Worm (Caenorhabditis elegans) whole organism, L4 larva: ENCODE measurements around the gene T01H10.11.

Source experiments
- F10B5.3 ChIP-seq: sonication (generic microtip); optimal IDR thresholded peaks from 2 replicates; lab custom pipeline; 2016; ENCODE audit warnings: mild to moderate bottlenecking, missing genetic modification characterization, missing compliant biosample characterization
- F37D6.2 ChIP-seq: sonication (generic microtip); optimal IDR thresholded peaks from 2 replicates; lab custom pipeline; 2016; ENCODE audit warnings: mild to moderate bottlenecking, missing genetic modification characterization, missing compliant biosample characterization
- F49E8.2 ChIP-seq: sonication (generic microtip); optimal IDR thresholded peaks from 2 replicates; lab custom pipeline; 2016; ENCODE audit warnings: missing compliant biosample characterization, mild to moderate bottlenecking, missing genetic modification characterization, borderline replicate concordance
- Y105C5A.15 ChIP-seq: fragments of 200-800 bp; sonication (Bioruptor generic); IDR thresholded peaks from 2 replicates; pipeline ENCODE4 v1.3.6; 2022; ENCODE audit warnings: missing genetic modification characterization, missing compliant biosample characterization
- Y48G9A.11 ChIP-seq: fragments of 200-800 bp; sonication (Bioruptor generic); IDR thresholded peaks from 2 replicates; pipeline ENCODE4 v1.3.6; 2022; ENCODE audit warnings: missing genetic modification reagents, missing genetic modification characterization, missing compliant biosample characterization
- Y5F2A.4 ChIP-seq: fragments of 200-800 bp; sonication (Bioruptor generic); optimal IDR thresholded peaks from 2 replicates; lab custom pipeline; 2018; ENCODE audit warnings: mild to moderate bottlenecking, missing genetic modification characterization, missing compliant biosample characterization
- ZK546.5 ChIP-seq, 2 experiments: sonication (generic microtip); optimal IDR thresholded peaks; 2 replicates each; lab custom pipeline; 2017; ENCODE audit warnings: missing biosample characterization in 2 of 2, missing genetic modification characterization in 2 of 2
- attf-4 ChIP-seq: sonication (generic microtip); optimal IDR thresholded peaks from 3 replicates; lab custom pipeline; 2017; ENCODE audit warnings: missing biosample characterization, missing genetic modification characterization
- ceh-20 ChIP-seq: fragments of 200-800 bp; sonication (Bioruptor generic); IDR thresholded peaks from 2 replicates; pipeline ENCODE4 v1.3.6; 2022; ENCODE audit warnings: missing genetic modification reagents, missing genetic modification characterization, missing compliant biosample characterization
- ceh-28 ChIP-seq: fragments of 150-350 bp; optimal IDR thresholded peaks from 2 replicates; lab custom pipeline; 2014; ENCODE audit warnings: missing biosample characterization, missing genetic modification reagents, missing genetic modification characterization
- ces-1 ChIP-seq: fragments of 150-350 bp; sonication (generic microtip); optimal IDR thresholded peaks from 4 replicates; lab custom pipeline; 2014; ENCODE audit warnings: missing biosample characterization, missing genetic modification reagents, missing genetic modification characterization
- dmd-6 ChIP-seq: fragments of 200-800 bp; sonication (Bioruptor generic); IDR thresholded peaks from 2 replicates; pipeline ENCODE4 v1.3.6; 2022; ENCODE audit warnings: missing genetic modification reagents, missing genetic modification characterization, missing compliant biosample characterization
- dmd-9 ChIP-seq: fragments of 200-800 bp; sonication (Bioruptor generic); IDR thresholded peaks from 2 replicates; pipeline ENCODE4 v1.3.6; 2022; ENCODE audit warnings: missing genetic modification reagents, missing genetic modification characterization, missing compliant biosample characterization
- duxl-1 ChIP-seq: sonication (generic microtip); optimal IDR thresholded peaks from 2 replicates; lab custom pipeline; 2016; ENCODE audit warnings: mild to moderate bottlenecking, missing genetic modification characterization, moderate library complexity, missing compliant biosample characterization; ENCODE audit not compliant: poor library complexity
- dve-1 ChIP-seq: sonication (generic microtip); optimal IDR thresholded peaks from 2 replicates; lab custom pipeline; 2017; ENCODE audit warnings: antibody characterized with exemption, mild to moderate bottlenecking, missing genetic modification characterization, missing compliant biosample characterization; ENCODE audit not compliant: insufficient read depth
- egl-27 ChIP-seq: sonication (generic microtip); optimal IDR thresholded peaks from 3 replicates; lab custom pipeline; 2017; ENCODE audit warnings: missing biosample characterization, missing genetic modification reagents, missing genetic modification characterization
- fkh-10 ChIP-seq: fragments of 150-350 bp; optimal IDR thresholded peaks from 2 replicates; lab custom pipeline; 2014; ENCODE audit warnings: missing biosample characterization, missing genetic modification reagents, missing genetic modification characterization
- fos-1 ChIP-seq: fragments of 150-350 bp; optimal IDR thresholded peaks from 2 replicates; lab custom pipeline; 2014; ENCODE audit warnings: missing biosample characterization, missing genetic modification characterization
- hif-1 ChIP-seq, 2 experiments: sonication (generic microtip); optimal IDR thresholded peaks; 2 replicates each; lab custom pipeline; 2016 to 2017; ENCODE audit warnings: missing compliant biosample characterization in 2 of 2, missing genetic modification characterization in 2 of 2, missing genetic modification reagents in 2 of 2, missing genotype in 2 of 2, mild to moderate bottlenecking in 1 of 2
- hlh-11 ChIP-seq: fragments of 200-800 bp; sonication (Bioruptor generic); optimal IDR thresholded peaks from 2 replicates; lab custom pipeline; 2018; ENCODE audit warnings: mild to moderate bottlenecking, missing genetic modification characterization, missing compliant biosample characterization
- lim-7 ChIP-seq: fragments of 200-800 bp; sonication (Bioruptor generic); IDR thresholded peaks from 2 replicates; pipeline ENCODE4 v1.3.6; 2022; ENCODE audit warnings: missing genetic modification characterization, missing compliant biosample characterization
- lin-13 ChIP-seq: fragments of 150-350 bp; optimal IDR thresholded peaks from 2 replicates; lab custom pipeline; 2014; ENCODE audit warnings: missing biosample characterization, missing genetic modification reagents, missing genetic modification characterization
- lin-38 ChIP-seq: fragments of 200-800 bp; sonication (Bioruptor generic); IDR thresholded peaks from 2 replicates; pipeline ENCODE4 v1.3.6; 2022; ENCODE audit warnings: missing genetic modification reagents, missing genetic modification characterization, missing compliant biosample characterization
- mdl-1 ChIP-seq, 2 experiments: fragments of 150-350 bp in 1 of 2; sonication (generic microtip) in 1 of 2; optimal IDR thresholded peaks; 2 replicates each; lab custom pipeline; 2014 to 2017; ENCODE audit warnings: missing biosample characterization in 2 of 2, missing genetic modification characterization in 2 of 2
- mep-1 ChIP-seq: fragments of 150-350 bp; sonication (generic microtip); optimal IDR thresholded peaks from 3 replicates; lab custom pipeline; 2014; ENCODE audit warnings: missing biosample characterization, missing genetic modification characterization
- mes-2 ChIP-seq: sonication (generic microtip); optimal IDR thresholded peaks from 2 replicates; lab custom pipeline; 2016; ENCODE audit warnings: missing genotype, mild to moderate bottlenecking, missing genetic modification characterization, missing compliant biosample characterization; ENCODE audit not compliant: poor library complexity, severe bottlenecking
- mxl-2 ChIP-seq: fragments of 200-800 bp; sonication (Bioruptor generic); conservative IDR thresholded peaks from 2 replicates; pipeline ENCODE4 v1.3.6; 2022; ENCODE audit warnings: missing genetic modification reagents, missing genetic modification characterization, missing compliant biosample characterization
- nhr-102 ChIP-seq: sonication (generic microtip); optimal IDR thresholded peaks from 2 replicates; lab custom pipeline; 2016; ENCODE audit warnings: mild to moderate bottlenecking, missing genetic modification characterization, moderate library complexity, missing compliant biosample characterization
- nhr-28 ChIP-seq: fragments of 150-350 bp; optimal IDR thresholded peaks from 2 replicates; lab custom pipeline; 2014; ENCODE audit warnings: missing biosample characterization, missing genetic modification characterization
- nhr-41 ChIP-seq: fragments of 200-800 bp; sonication (Bioruptor generic); IDR thresholded peaks from 2 replicates; pipeline ENCODE4 v1.3.6; 2022; ENCODE audit warnings: missing genetic modification reagents, missing genetic modification characterization, missing compliant biosample characterization
- skn-1 ChIP-seq: fragments of 150-350 bp; optimal IDR thresholded peaks from 2 replicates; lab custom pipeline; 2014; ENCODE audit warnings: missing biosample characterization, missing genetic modification characterization
- spr-3 ChIP-seq: fragments of 200-800 bp; sonication (Bioruptor generic); optimal IDR thresholded peaks from 2 replicates; lab custom pipeline; 2018; ENCODE audit warnings: mild to moderate bottlenecking, missing genetic modification characterization, missing compliant biosample characterization
- unc-39 ChIP-seq: sonication (generic microtip); optimal IDR thresholded peaks from 2 replicates; lab custom pipeline; 2017; ENCODE audit warnings: missing biosample characterization, missing genetic modification characterization
- zfp-2 ChIP-seq: sonication (generic microtip); optimal IDR thresholded peaks from 2 replicates; lab custom pipeline; 2016; ENCODE audit warnings: mild to moderate bottlenecking, missing genetic modification characterization, missing compliant biosample characterization
- ztf-11 ChIP-seq: fragments of 150-350 bp; optimal IDR thresholded peaks from 2 replicates; lab custom pipeline; 2014; ENCODE audit warnings: missing biosample characterization, missing genetic modification characterization
- ztf-7 ChIP-seq: fragments of 150-350 bp; optimal IDR thresholded peaks from 2 replicates; lab custom pipeline; 2014; ENCODE audit warnings: missing biosample characterization, missing genetic modification characterization

T01H10.11 gene

DNA sequence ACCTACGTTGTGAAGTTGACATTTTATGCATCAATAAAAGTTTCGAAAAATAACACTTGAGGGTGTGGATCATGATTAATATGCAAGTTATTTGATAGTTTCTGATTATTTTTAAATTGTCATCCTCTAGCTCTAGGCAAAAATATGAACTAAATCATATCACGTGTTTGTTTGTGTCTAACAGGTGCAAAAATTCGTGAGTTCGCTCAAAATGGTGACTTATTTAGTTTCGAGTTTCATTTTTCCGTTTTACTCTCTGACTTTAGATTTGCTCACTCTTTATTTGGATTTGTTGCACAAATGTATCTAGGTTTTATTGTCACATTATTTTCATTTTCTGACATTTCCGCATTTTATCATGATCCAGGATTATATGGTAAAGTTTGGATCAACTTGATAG lies 4.9 kb upstream of the T01H10.11 start, which contains the start of gene lgc-16:
lgc-16 (plus strand) TSS at position 301 of the 400 bp plus-strand sequence.
- TF ChIP-seq F37D6.2 (tag; lab: Kevin White, UChicago) (no peak), F10B5.3 (tag; lab: Kevin White, UChicago) (no peak)

DNA sequence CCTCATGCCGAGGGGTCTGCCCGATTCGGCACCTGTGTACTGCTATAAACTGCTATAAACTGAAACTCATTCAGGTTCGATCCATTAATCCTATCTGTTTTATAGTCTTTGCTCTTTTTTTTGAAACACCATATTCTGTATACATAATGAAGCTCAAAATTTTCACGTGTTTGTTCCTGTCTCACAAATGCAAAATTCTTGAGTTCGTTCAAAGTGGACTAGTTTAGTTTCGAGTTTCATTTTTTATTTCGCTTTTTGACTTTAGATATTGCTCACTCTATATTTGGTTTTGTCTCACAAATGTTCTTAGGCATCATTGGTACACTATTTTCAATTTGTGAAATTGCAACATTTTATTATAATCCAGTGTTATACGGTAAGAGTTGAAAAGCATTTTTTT lies 2.0 kb upstream of the T01H10.11 start, which contains the start of gene lgc-17:
lgc-17 (plus strand) TSS at position 301 of the 400 bp plus-strand sequence.
- TF ChIP-seq Y48G9A.11 (GFP tag; lab: Robert Waterston, UW): no peak

DNA sequence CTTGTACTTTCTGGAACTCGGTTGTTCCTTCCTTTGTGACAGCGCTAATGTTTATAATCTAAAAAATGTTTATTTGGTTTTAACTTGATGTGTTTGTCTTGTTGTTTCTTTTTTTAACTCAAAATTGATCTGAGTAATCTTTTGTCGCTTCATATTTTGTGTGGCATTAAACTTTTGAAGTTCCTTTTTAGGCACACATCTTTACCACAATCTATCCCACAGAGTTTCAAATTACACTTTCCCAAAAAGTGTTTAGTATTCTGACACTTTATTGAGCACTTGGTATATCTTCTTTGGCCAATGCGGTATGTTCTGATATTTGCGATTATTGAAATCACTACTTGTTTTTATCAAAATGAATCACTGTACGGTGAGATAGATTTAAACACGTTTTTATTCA lies 2.1 kb downstream of the T01H10.11 start, which contains the start of gene lgc-18:
lgc-18 (plus strand) TSS at position 301 of the 400 bp plus-strand sequence.
- TF ChIP-seq lin-38 (GFP tag; lab: Robert Waterston, UW): no peak
- no peak for TF ChIP-seq ceh-28 (tag; lab: Kevin White, UChicago)
- TF ChIP-seq attf-4: no peak
- no peak for TF ChIP-seq nhr-28 (tag; lab: Kevin White, UChicago)

DNA sequence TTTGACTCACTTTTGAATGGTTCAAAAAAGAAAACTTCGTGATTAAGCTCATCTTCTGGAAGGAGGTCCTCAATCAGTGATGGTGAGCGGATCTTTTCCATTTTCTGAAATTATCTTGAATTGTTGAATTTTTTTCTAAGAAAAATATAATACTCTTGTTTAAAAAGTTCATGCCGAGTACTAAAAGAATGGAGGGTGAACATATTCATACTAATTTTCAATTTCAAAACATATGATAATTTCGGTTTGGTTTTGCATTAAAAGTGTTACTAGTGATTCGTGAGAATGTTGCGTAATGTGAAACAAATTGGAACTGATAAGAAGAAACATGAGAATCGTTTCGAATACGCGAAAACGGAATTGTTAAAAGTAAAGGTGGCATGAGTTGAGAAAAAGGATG lies 17.8 kb downstream of the T01H10.11 start, which contains the start of gene lyst-1:
lyst-1 (minus strand) TSS at position 101 of the 400 bp plus-strand sequence.
- TF ChIP-seq nhr-102 (no peak), hlh-11 (tag; lab: Kevin White, UChicago) (no peak), egl-27 (tag; lab: Kevin White, UChicago) (no peak), skn-1 (tag; lab: Kevin White, UChicago) (no peak), fos-1 (no peak), ces-1 (GFP tag; lab: Kevin White, UChicago) (no peak), mdl-1 (tag; optimal IDR thresholded peaks at IDR 0.05; lab: Kevin White, UChicago) (no peak), mxl-2 (GFP tag; lab: Robert Waterston, UW) (no peak), dmd-6 (GFP tag; lab: Robert Waterston, UW) (no peak), ztf-7 (tag; lab: Kevin White, UChicago) (no peak), ztf-11 (tag; lab: Kevin White, UChicago) (no peak), fkh-10 (GFP tag; lab: Kevin White, UChicago) (no peak), mep-1 (tag; lab: Kevin White, UChicago) (no peak), dve-1 (no peak), Y5F2A.4 (GFP tag; lab: Kevin White, UChicago) (no peak), ZK546.5 (tag; optimal IDR thresholded peaks at IDR 0.05; lab: Kevin White, UChicago) (no peak), duxl-1 (tag; lab: Kevin White, UChicago) (no peak), F49E8.2 (tag; lab: Kevin White, UChicago) (no peak)

DNA sequence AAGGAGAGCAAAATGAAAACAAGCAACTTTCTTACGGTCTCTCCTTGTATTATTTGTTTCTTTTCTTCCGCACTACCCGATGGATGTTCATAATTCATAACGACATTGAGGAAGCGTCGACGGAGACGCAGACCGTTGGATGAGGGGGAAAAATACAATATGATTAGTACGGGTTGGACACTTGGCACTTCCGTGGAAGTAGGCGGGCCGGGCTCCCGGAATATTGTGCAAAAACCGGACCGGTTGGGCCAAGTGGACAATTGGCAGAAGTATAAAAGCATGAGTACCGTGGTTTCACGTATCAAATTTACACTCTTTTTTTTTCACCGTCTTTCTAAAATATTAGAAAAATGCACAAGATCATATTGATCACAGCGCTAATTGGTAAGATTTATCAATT lies 19.3 kb downstream of the T01H10.11 start, which contains the start of gene M153.3:
M153.3 (plus strand) TSS at position 301 of the 400 bp plus-strand sequence.
- TF ChIP-seq ceh-20 (GFP tag; lab: Robert Waterston, UW): no peak
- TF ChIP-seq Y105C5A.15 (GFP tag; lab: Robert Waterston, UW): no peak
- TF ChIP-seq spr-3 (GFP tag; lab: Kevin White, UChicago): no peak
- no peak for TF ChIP-seq lim-7 (GFP tag; lab: Robert Waterston, UW)
- no peak for TF ChIP-seq unc-39 (tag; lab: Kevin White, UChicago)
- TF ChIP-seq dmd-9 (GFP tag; lab: Robert Waterston, UW): no peak
- TF ChIP-seq hif-1 (tag; optimal IDR thresholded peaks at IDR 0.05; lab: Kevin White, UChicago): no peak
- no peak for TF ChIP-seq lin-13
- TF ChIP-seq ces-1 (GFP tag; lab: Kevin White, UChicago): no peak
- no peak for TF ChIP-seq zfp-2 (tag; lab: Kevin White, UChicago)
- TF ChIP-seq skn-1 (tag; lab: Kevin White, UChicago): no peak
- no peak for TF ChIP-seq mdl-1 (tag; optimal IDR thresholded peaks at IDR 0.05; lab: Kevin White, UChicago)
- no peak for TF ChIP-seq Y5F2A.4 (GFP tag; lab: Kevin White, UChicago)
- no peak for TF ChIP-seq nhr-28 (tag; lab: Kevin White, UChicago)
- TF ChIP-seq mes-2 (tag; lab: Kevin White, UChicago): no peak
- TF ChIP-seq nhr-41: no peak
